Worm (Caenorhabditis elegans) whole organism, L4/young adult: ENCODE data around the gene Y37E11B.6.

ENCODE experiments used
- dao-5 ChIP-seq: sonication (generic microtip); optimal IDR thresholded peaks from 2 replicates; lab custom pipeline; 2016; ENCODE audit warnings: missing genotype, missing genetic modification characterization, moderate library complexity, missing compliant biosample characterization
- him-1 ChIP-seq: sonication (generic microtip); optimal IDR thresholded peaks from 2 replicates; lab custom pipeline; 2016; ENCODE audit warnings: missing genotype, missing genetic modification reagents, missing genetic modification characterization, missing compliant biosample characterization

- no peak for TF ChIP-seq him-1 (tag; lab: Kevin White, UChicago)
- TF ChIP-seq dao-5 (tag; lab: Kevin White, UChicago), result no peak
Measured at ce11 chrIV:3644863-3645378, 45.8 kb upstream of the Y37E11B.6 start.
